Worm (Caenorhabditis elegans) whole organism, midembryonic: Measurements from ENCODE around the gene M60.6.

Experiments used
- T22C8.4 ChIP-seq: fragments of 200-800 bp; sonication (Bioruptor generic); IDR thresholded peaks from 2 replicates; pipeline ENCODE4 v1.3.6; 2022; ENCODE audit warnings: missing genetic modification characterization, missing compliant biosample characterization
- cog-1 ChIP-seq: sonication (generic microtip); optimal IDR thresholded peaks from 2 replicates; lab custom pipeline; 2016; ENCODE audit warnings: missing genetic modification characterization, missing compliant biosample characterization
- flt-1 ChIP-seq: fragments of 200-800 bp; sonication (Bioruptor generic); IDR thresholded peaks from 2 replicates; pipeline ENCODE4 v1.3.6; 2022; ENCODE audit warnings: missing genetic modification characterization, missing compliant biosample characterization
- klf-2 ChIP-seq: fragments of 200-800 bp; sonication (Bioruptor generic); conservative IDR thresholded peaks from 2 replicates; pipeline ENCODE4 v1.3.6; 2022; ENCODE audit warnings: missing genetic modification reagents, missing genetic modification characterization, missing compliant biosample characterization
- med-1 ChIP-seq: sonication (generic microtip); optimal IDR thresholded peaks from 2 replicates; lab custom pipeline; 2017; ENCODE audit warnings: missing genetic modification characterization, mild to moderate bottlenecking, missing compliant biosample characterization, antibody characterized with exemption, missing genetic modification reagents; ENCODE audit not compliant: insufficient read depth
- ref-1 ChIP-seq: fragments of 200-800 bp; sonication (Bioruptor generic); conservative IDR thresholded peaks from 2 replicates; pipeline ENCODE4 v1.3.6; 2022; ENCODE audit warnings: missing genetic modification reagents, missing genetic modification characterization, missing compliant biosample characterization
- ztf-23 ChIP-seq: fragments of 200-800 bp; sonication (Bioruptor generic); IDR thresholded peaks from 2 replicates; pipeline ENCODE4 v1.3.6; 2022; ENCODE audit warnings: missing genetic modification reagents, missing genetic modification characterization, missing compliant biosample characterization
- ztf-29 ChIP-seq: fragments of 200-800 bp; sonication (Bioruptor generic); IDR thresholded peaks from 2 replicates; pipeline ENCODE4 v1.3.6; 2022; ENCODE audit warnings: missing genetic modification reagents, missing genetic modification characterization, missing compliant biosample characterization

DNA sequence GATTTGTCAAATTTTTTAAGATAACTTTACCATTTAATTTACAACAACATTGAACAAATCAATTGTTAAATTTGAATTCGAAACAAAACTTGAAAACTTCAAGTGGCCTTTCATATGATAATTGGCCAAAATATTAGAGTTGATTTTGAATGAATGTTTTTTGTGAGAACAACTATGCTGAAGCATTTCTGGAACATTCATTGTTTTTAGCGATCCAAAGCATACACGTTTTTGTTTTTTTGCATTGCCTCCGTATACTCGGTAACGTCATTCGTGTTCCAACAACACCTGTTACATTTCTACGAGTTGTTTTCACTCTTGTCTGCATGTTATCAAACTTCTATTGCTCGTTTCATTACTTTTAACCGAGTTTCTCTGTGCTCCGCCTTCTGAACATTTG is 24.7 kb upstream of the M60.6 start:
- TF ChIP-seq med-1 (GFP tag; lab: Kevin White, UChicago) (no peak), ref-1 (GFP tag; lab: Robert Waterston, UW) (no peak), flt-1 (GFP tag; lab: Robert Waterston, UW) (no peak), klf-2 (GFP tag; lab: Robert Waterston, UW) (no peak), ztf-29 (GFP tag; lab: Robert Waterston, UW) (no peak), cog-1 (tag; lab: Kevin White, UChicago) (no peak), T22C8.4 (GFP tag; lab: Robert Waterston, UW) (no peak), ztf-23 (GFP tag; lab: Robert Waterston, UW) (no peak)
